Worm (Caenorhabditis elegans) whole organism, L1 larva: ENCODE measurements around the gene bbs-4.

Source experiments
- C04F5.9 ChIP-seq: sonication (generic microtip); optimal IDR thresholded peaks from 2 replicates; lab custom pipeline; 2016; ENCODE audit warnings: missing genetic modification characterization, missing compliant biosample characterization
- F16B12.6 ChIP-seq: fragments of 150-350 bp; optimal IDR thresholded peaks from 2 replicates; lab custom pipeline; 2014; ENCODE audit warnings: missing biosample characterization, missing genetic modification characterization
- Y116A8C.19 ChIP-seq: sonication (generic microtip); optimal IDR thresholded peaks from 2 replicates; lab custom pipeline; 2016; ENCODE audit warnings: missing compliant biosample characterization, missing genetic modification characterization, borderline replicate concordance
- aha-1 ChIP-seq: fragments of 150-350 bp; optimal IDR thresholded peaks from 2 replicates; lab custom pipeline; 2014; ENCODE audit warnings: missing biosample characterization, missing genetic modification characterization
- alr-1 ChIP-seq: fragments of 200-800 bp; sonication (Bioruptor generic); optimal IDR thresholded peaks from 2 replicates; lab custom pipeline; 2018; ENCODE audit warnings: borderline replicate concordance, mild to moderate bottlenecking, missing genetic modification characterization, missing compliant biosample characterization
- aly-2 ChIP-seq: fragments of 150-350 bp; optimal IDR thresholded peaks from 2 replicates; lab custom pipeline; 2014; ENCODE audit warnings: missing biosample characterization, missing genetic modification characterization
- ama-1 ChIP-seq: fragments of 150-350 bp; optimal IDR thresholded peaks from 2 replicates; lab custom pipeline; 2014
- ceh-63 ChIP-seq: fragments of 200-800 bp; sonication (Bioruptor generic); optimal IDR thresholded peaks from 2 replicates; lab custom pipeline; 2018; ENCODE audit warnings: mild to moderate bottlenecking, missing genetic modification characterization, missing compliant biosample characterization
- ceh-82 ChIP-seq, 3 experiments: fragments of 150-350 bp in 1 of 3; sonication (generic microtip) in 2 of 3; optimal IDR thresholded peaks; 2 replicates each; lab custom pipeline; 2014 to 2017; ENCODE audit warnings: missing biosample characterization in 3 of 3, missing genetic modification characterization in 3 of 3
- efl-1 ChIP-seq, 4 experiments: fragments of 150-350 bp; optimal IDR thresholded peaks in 3 of 4; peaks in 1 of 4; 1 replicate in 1 of 4; 2 replicates in 3 of 4; lab custom pipeline; 2014; ENCODE audit warnings: missing biosample characterization in 2 of 4, missing genetic modification characterization in 2 of 4, missing genetic modification reagents in 2 of 4
- efl-3 ChIP-seq: fragments of 200-800 bp; sonication (Bioruptor generic); optimal IDR thresholded peaks from 2 replicates; lab custom pipeline; 2018; ENCODE audit warnings: mild to moderate bottlenecking, missing genetic modification characterization, missing compliant biosample characterization
- egl-13 ChIP-seq: sonication (generic microtip); optimal IDR thresholded peaks from 2 replicates; lab custom pipeline; 2016; ENCODE audit warnings: missing genotype, missing genetic modification reagents, missing genetic modification characterization, missing compliant biosample characterization
- egl-27 ChIP-seq, 2 experiments: fragments of 150-350 bp in 1 of 2; sonication (generic microtip); optimal IDR thresholded peaks; 3 replicates each; lab custom pipeline; 2017 to 2018; ENCODE audit warnings: missing biosample characterization in 2 of 2, missing genetic modification characterization in 2 of 2, missing genetic modification reagents in 2 of 2
- elt-2 ChIP-seq: sonication (generic microtip); optimal IDR thresholded peaks from 2 replicates; lab custom pipeline; 2016; ENCODE audit warnings: missing genetic modification characterization, mild to moderate bottlenecking, inconsistent platforms, missing compliant biosample characterization, missing genetic modification reagents
- elt-3 ChIP-seq, 6 experiments: fragments of 150-350 bp in 1 of 6; sonication (generic microtip); optimal IDR thresholded peaks; 2 replicates each; lab custom pipeline; 2017 to 2018; ENCODE audit warnings: missing biosample characterization in 6 of 6, missing genetic modification characterization in 6 of 6, inconsistent platforms in 1 of 6
- ets-5 ChIP-seq: fragments of 200-800 bp; sonication (Bioruptor generic); IDR thresholded peaks from 2 replicates; pipeline ENCODE4 v1.3.6; 2022; ENCODE audit warnings: missing genetic modification characterization, missing compliant biosample characterization
- fkh-10 ChIP-seq: sonication (generic microtip); optimal IDR thresholded peaks from 2 replicates; lab custom pipeline; 2017; ENCODE audit warnings: missing biosample characterization, missing genetic modification reagents, missing genetic modification characterization
- fkh-4 ChIP-seq: sonication (generic microtip); optimal IDR thresholded peaks from 2 replicates; lab custom pipeline; 2016; ENCODE audit warnings: missing compliant biosample characterization, missing genetic modification characterization, borderline replicate concordance
- hlh-17 ChIP-seq: fragments of 200-800 bp; sonication (Bioruptor generic); optimal IDR thresholded peaks from 2 replicates; lab custom pipeline; 2018; ENCODE audit warnings: missing genetic modification characterization, mild to moderate bottlenecking, missing compliant biosample characterization, moderate library complexity, borderline replicate concordance
- hlh-4 ChIP-seq: sonication (generic microtip); optimal IDR thresholded peaks from 2 replicates; lab custom pipeline; 2016; ENCODE audit warnings: mild to moderate bottlenecking, missing genetic modification characterization, missing compliant biosample characterization
- hpl-2 ChIP-seq: fragments of 150-350 bp; optimal IDR thresholded peaks from 2 replicates; lab custom pipeline; 2014; ENCODE audit warnings: missing biosample characterization, missing genetic modification reagents, missing genetic modification characterization
- isw-1 ChIP-seq: fragments of 200-800 bp; sonication (Bioruptor generic); IDR thresholded peaks from 2 replicates; pipeline ENCODE4 v1.3.6; 2022; ENCODE audit warnings: missing genetic modification characterization, missing compliant biosample characterization
- lin-13 ChIP-seq: fragments of 150-350 bp; optimal IDR thresholded peaks from 2 replicates; lab custom pipeline; 2014; ENCODE audit warnings: missing biosample characterization, missing genetic modification reagents, missing genetic modification characterization
- lin-14 ChIP-seq: fragments of 200-800 bp; sonication (Bioruptor generic); optimal IDR thresholded peaks from 2 replicates; lab custom pipeline; 2018; ENCODE audit warnings: mild to moderate bottlenecking, missing genetic modification characterization, moderate library complexity, missing compliant biosample characterization
- lin-15B ChIP-seq: fragments of 150-350 bp; sonication (generic microtip); optimal IDR thresholded peaks from 3 replicates; lab custom pipeline; 2014; ENCODE audit warnings: missing biosample characterization, missing genetic modification characterization
- lin-35 ChIP-seq, 2 experiments: fragments of 150-350 bp; optimal IDR thresholded peaks; 2 replicates each; lab custom pipeline; 2014; ENCODE audit warnings: missing biosample characterization in 2 of 2, missing genetic modification characterization in 2 of 2, missing genetic modification reagents in 2 of 2
- lin-39 ChIP-seq: fragments of 150-350 bp; optimal IDR thresholded peaks from 2 replicates; lab custom pipeline; 2014; ENCODE audit warnings: missing biosample characterization, missing genetic modification reagents, missing genetic modification characterization
- lsy-2 ChIP-seq, 2 experiments: fragments of 150-350 bp; optimal IDR thresholded peaks; 2 replicates each; lab custom pipeline; 2014; ENCODE audit warnings: missing biosample characterization in 2 of 2, missing genetic modification characterization in 2 of 2
- mab-9 ChIP-seq: fragments of 200-800 bp; sonication (Bioruptor generic); IDR thresholded peaks from 2 replicates; pipeline ENCODE4 v1.3.6; 2022; ENCODE audit warnings: missing genetic modification reagents, missing genetic modification characterization, missing compliant biosample characterization
- mef-2 ChIP-seq: fragments of 150-350 bp; optimal IDR thresholded peaks from 2 replicates; lab custom pipeline; 2014; ENCODE audit warnings: missing biosample characterization, missing genetic modification characterization
- nhr-11 ChIP-seq: fragments of 150-350 bp; optimal IDR thresholded peaks from 2 replicates; lab custom pipeline; 2014; ENCODE audit warnings: missing biosample characterization, missing genetic modification characterization
- nhr-12 ChIP-seq: sonication (generic microtip); optimal IDR thresholded peaks from 2 replicates; lab custom pipeline; 2017; ENCODE audit warnings: missing biosample characterization, missing genetic modification characterization
- nhr-28 ChIP-seq: fragments of 150-350 bp; optimal IDR thresholded peaks from 2 replicates; lab custom pipeline; 2014; ENCODE audit warnings: missing biosample characterization, missing genetic modification characterization
- nhr-71 ChIP-seq: sonication (generic microtip); optimal IDR thresholded peaks from 2 replicates; lab custom pipeline; 2016; ENCODE audit warnings: mild to moderate bottlenecking, missing genetic modification characterization, moderate library complexity, missing compliant biosample characterization
- nhr-76 ChIP-seq: sonication (generic microtip); optimal IDR thresholded peaks from 2 replicates; lab custom pipeline; 2017; ENCODE audit warnings: missing biosample characterization, missing genetic modification characterization
- nhr-77 ChIP-seq: fragments of 150-350 bp; optimal IDR thresholded peaks from 2 replicates; lab custom pipeline; 2014; ENCODE audit warnings: missing biosample characterization, missing genetic modification characterization
- nhr-85 ChIP-seq: sonication (generic microtip); peaks from one replicate; lab custom pipeline; 2016; ENCODE audit warnings: missing genetic modification characterization, inconsistent platforms, missing compliant biosample characterization
- nhr-90 ChIP-seq: sonication (generic microtip); optimal IDR thresholded peaks from 2 replicates; lab custom pipeline; 2016; ENCODE audit warnings: mild to moderate bottlenecking, missing genetic modification characterization, missing compliant biosample characterization; ENCODE audit not compliant: poor library complexity
- pag-3 ChIP-seq: sonication (generic microtip); optimal IDR thresholded peaks from 2 replicates; lab custom pipeline; 2017; ENCODE audit warnings: missing genetic modification characterization, mild to moderate bottlenecking, missing compliant biosample characterization, antibody characterized with exemption, borderline replicate concordance; ENCODE audit not compliant: insufficient read depth
- pax-3 ChIP-seq: fragments of 200-800 bp; sonication (Bioruptor generic); optimal IDR thresholded peaks from 2 replicates; lab custom pipeline; 2018; ENCODE audit warnings: mild to moderate bottlenecking, missing genetic modification characterization, moderate library complexity, missing compliant biosample characterization
- pqm-1 ChIP-seq: sonication (generic microtip); optimal IDR thresholded peaks from 3 replicates; lab custom pipeline; 2017; ENCODE audit warnings: missing biosample characterization, missing genetic modification characterization
- rnt-1 ChIP-seq: sonication (generic microtip); optimal IDR thresholded peaks from 2 replicates; lab custom pipeline; 2016; ENCODE audit warnings: mild to moderate bottlenecking, missing genetic modification characterization, moderate library complexity, missing compliant biosample characterization
- snpc-4 ChIP-seq: fragments of 150-350 bp; optimal IDR thresholded peaks from 2 replicates; lab custom pipeline; 2014; ENCODE audit warnings: missing biosample characterization, missing genetic modification characterization
- sptf-1 ChIP-seq: fragments of 150-350 bp; optimal IDR thresholded peaks from 2 replicates; lab custom pipeline; 2014; ENCODE audit warnings: missing biosample characterization, missing genetic modification characterization
- tbx-2 ChIP-seq: sonication (generic microtip); optimal IDR thresholded peaks from 2 replicates; lab custom pipeline; 2016; ENCODE audit warnings: missing genetic modification characterization, missing compliant biosample characterization
- unc-130 ChIP-seq: fragments of 150-350 bp; optimal IDR thresholded peaks from 2 replicates; lab custom pipeline; 2017; ENCODE audit warnings: missing biosample characterization, missing genetic modification characterization, inconsistent platforms
- unc-62 ChIP-seq: fragments of 150-350 bp; optimal IDR thresholded peaks from 2 replicates; lab custom pipeline; 2014; ENCODE audit warnings: missing biosample characterization, missing genetic modification reagents, missing genetic modification characterization
- unc-86 ChIP-seq: sonication (generic microtip); optimal IDR thresholded peaks from 2 replicates; lab custom pipeline; 2016; ENCODE audit warnings: missing genetic modification characterization, missing compliant biosample characterization
- unc-98 ChIP-seq: fragments of 200-800 bp; sonication (Bioruptor generic); IDR thresholded peaks from 2 replicates; pipeline ENCODE4 v1.3.6; 2022; ENCODE audit warnings: missing genetic modification characterization, missing compliant biosample characterization
- vab-15 ChIP-seq: sonication (generic microtip); optimal IDR thresholded peaks from 2 replicates; lab custom pipeline; 2017; ENCODE audit warnings: missing genotype, mild to moderate bottlenecking, missing genetic modification characterization, missing compliant biosample characterization
- xbp-1 ChIP-seq: sonication (generic microtip); optimal IDR thresholded peaks from 2 replicates; lab custom pipeline; 2016; ENCODE audit warnings: missing genetic modification characterization, missing compliant biosample characterization
- zip-4 ChIP-seq: fragments of 200-800 bp; sonication (Bioruptor generic); optimal IDR thresholded peaks from 2 replicates; lab custom pipeline; 2018; ENCODE audit warnings: mild to moderate bottlenecking, missing genetic modification characterization, moderate library complexity, missing compliant biosample characterization

The bbs-4 gene

DNA sequence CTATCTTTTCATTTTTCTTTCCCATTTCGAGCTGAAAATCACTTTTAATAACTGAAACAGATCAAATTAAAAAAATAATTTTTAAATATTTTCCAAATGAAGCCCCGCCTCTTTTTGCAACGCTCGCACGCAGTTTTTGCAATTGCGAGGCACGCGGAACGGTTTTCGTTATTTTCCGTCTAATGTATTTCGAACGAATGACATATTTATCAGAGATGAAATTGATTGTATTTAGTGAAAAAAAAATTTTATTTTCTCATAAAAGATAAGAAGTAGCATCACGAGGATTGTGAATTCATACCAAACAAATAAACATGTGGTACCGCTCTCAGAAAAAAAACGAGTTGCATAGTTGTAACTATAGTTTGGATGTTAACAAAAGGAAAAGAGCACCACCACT lies 17.9 kb upstream of the bbs-4 start, which contains the start of gene rpac-19 (continued):
- TF ChIP-seq efl-1 (optimal IDR thresholded peaks at IDR 0.05; lab: Kevin White, UChicago) (peak; percentile 48 to 70), efl-1 (GFP tag; optimal IDR thresholded peaks at IDR 0.05 in 1 of 2; lab: Kevin White, UChicago) (peak; percentile 63 to 98), nhr-11 (tag; lab: Kevin White, UChicago) (no peak), tbx-2 (tag; lab: Kevin White, UChicago) (peak; percentile 55), nhr-76 (tag; lab: Kevin White, UChicago) (no peak), lin-39 (tag; lab: Kevin White, UChicago) (peak; percentile 4), aly-2 (tag; lab: Kevin White, UChicago) (peak; percentile 24), elt-3 (tag; optimal IDR thresholded peaks at IDR 0.05; lab: Kevin White, UChicago) (no peak), nhr-12 (tag; lab: Kevin White, UChicago) (no peak), hlh-4 (tag; lab: Kevin White, UChicago) (no peak), unc-98 (GFP tag; lab: Robert Waterston, UW) (no peak), xbp-1 (tag; lab: Kevin White, UChicago) (peak; percentile 51), zip-4 (peak; percentile 31), elt-2 (peak; percentile 22), mef-2 (tag; lab: Kevin White, UChicago) (no peak), egl-13 (tag; lab: Kevin White, UChicago) (peak; percentile 27), nhr-90 (tag; lab: Kevin White, UChicago) (peak; percentile 81), hpl-2 (GFP tag; lab: Kevin White, UChicago) (no peak), ets-5 (GFP tag; lab: Robert Waterston, UW) (no peak), lin-15B (tag; lab: Kevin White, UChicago) (no peak), snpc-4 (peak; percentile 39), pax-3 (peak; percentile 30), ama-1 (lab: Kevin White, UChicago) (peak; percentile 87), unc-86 (tag; lab: Kevin White, UChicago) (peak; percentile 40), sptf-1 (tag; lab: Kevin White, UChicago) (no peak), nhr-71 (tag; lab: Kevin White, UChicago) (peak; percentile 76), hlh-17 (GFP tag; lab: Kevin White, UChicago) (no peak), Y116A8C.19 (tag; lab: Kevin White, UChicago) (no peak), fkh-10 (GFP tag; lab: Kevin White, UChicago) (no peak), pag-3 (tag; lab: Kevin White, UChicago) (no peak), nhr-77 (tag; lab: Kevin White, UChicago) (no peak), unc-130 (peak; percentile 70), ceh-82 (tag; optimal IDR thresholded peaks at IDR 0.05; lab: Kevin White, UChicago) (peak; percentile 10 to 18 (median 14)), isw-1 (GFP tag; lab: Robert Waterston, UW) (no peak), aha-1 (no peak), nhr-85 (tag; lab: Kevin White, UChicago) (no peak), egl-27 (tag; optimal IDR thresholded peaks at IDR 0.05; lab: Kevin White, UChicago) (no peak), rnt-1 (tag; lab: Kevin White, UChicago) (peak; percentile 68), fkh-4 (tag; lab: Kevin White, UChicago) (no peak), pqm-1 (tag; lab: Kevin White, UChicago) (no peak), ceh-63 (GFP tag; lab: Kevin White, UChicago) (no peak), alr-1 (tag; lab: Kevin White, UChicago) (no peak), lsy-2 (tag; optimal IDR thresholded peaks at IDR 0.05; lab: Kevin White, UChicago) (peak; percentile 62 to 66), lin-13 (GFP tag; lab: Kevin White, UChicago) (peak; percentile 56), C04F5.9 (tag; lab: Kevin White, UChicago) (no peak), nhr-28 (tag; lab: Kevin White, UChicago) (no peak), lin-35 (GFP tag; optimal IDR thresholded peaks at IDR 0.05; lab: Kevin White, UChicago) (peak; percentile 50 to 69), unc-62 (GFP tag; lab: Kevin White, UChicago) (no peak), F16B12.6 (tag; lab: Kevin White, UChicago) (peak; percentile 28), efl-3 (GFP tag; lab: Kevin White, UChicago) (no peak), mab-9 (GFP tag; lab: Robert Waterston, UW) (no peak), vab-15 (no peak), lin-14 (GFP tag; lab: Kevin White, UChicago) (peak; percentile 41)
